Worm (Caenorhabditis elegans) whole organism, late embryonic: ENCODE measurements around the gene aqp-8.

ENCODE experiments used
- C08G9.2 ChIP-seq: sonication (generic microtip); optimal IDR thresholded peaks from 2 replicates; lab custom pipeline; 2016; ENCODE audit warnings: mild to moderate bottlenecking, missing genetic modification characterization, moderate library complexity, missing compliant biosample characterization
- C38D4.7 ChIP-seq: fragments of 200-800 bp; sonication (Bioruptor generic); optimal IDR thresholded peaks from 2 replicates; lab custom pipeline; 2018; ENCODE audit warnings: mild to moderate bottlenecking, missing genetic modification characterization, moderate library complexity, missing compliant biosample characterization
- F13H6.1 ChIP-seq: sonication (generic microtip); optimal IDR thresholded peaks from 2 replicates; lab custom pipeline; 2016; ENCODE audit warnings: missing genetic modification characterization, missing compliant biosample characterization
- T23F11.4 ChIP-seq: fragments of 200-800 bp; sonication (Bioruptor generic); optimal IDR thresholded peaks from 2 replicates; lab custom pipeline; 2018; ENCODE audit warnings: mild to moderate bottlenecking, missing genetic modification characterization, missing compliant biosample characterization
- Y22D7AL.16 ChIP-seq: sonication (generic microtip); optimal IDR thresholded peaks from 2 replicates; lab custom pipeline; 2016; ENCODE audit warnings: missing genetic modification characterization, missing compliant biosample characterization
- ama-1 ChIP-seq: fragments of 150-350 bp; optimal IDR thresholded peaks from 2 replicates; lab custom pipeline; 2014
- ceh-14 ChIP-seq: sonication (generic microtip); optimal IDR thresholded peaks from 2 replicates; lab custom pipeline; 2016; ENCODE audit warnings: missing genotype, missing genetic modification characterization, missing compliant biosample characterization
- ceh-2 ChIP-seq: sonication (generic microtip); optimal IDR thresholded peaks from 2 replicates; lab custom pipeline; 2016; ENCODE audit warnings: missing genotype, missing genetic modification characterization, missing compliant biosample characterization
- ceh-22 ChIP-seq: sonication (generic microtip); optimal IDR thresholded peaks from 2 replicates; lab custom pipeline; 2017; ENCODE audit warnings: missing biosample characterization, missing genetic modification characterization
- ceh-24 ChIP-seq: sonication (generic microtip); optimal IDR thresholded peaks from 2 replicates; lab custom pipeline; 2016; ENCODE audit warnings: mild to moderate bottlenecking, missing genetic modification characterization, missing compliant biosample characterization
- ceh-30 ChIP-seq: fragments of 150-350 bp; optimal IDR thresholded peaks from 2 replicates; lab custom pipeline; 2014; ENCODE audit warnings: missing biosample characterization, missing genetic modification characterization
- ceh-31 ChIP-seq: sonication (generic microtip); optimal IDR thresholded peaks from 2 replicates; lab custom pipeline; 2016; ENCODE audit warnings: missing genetic modification characterization, missing compliant biosample characterization
- ceh-45 ChIP-seq: fragments of 200-800 bp; sonication (Bioruptor generic); IDR thresholded peaks from 2 replicates; pipeline ENCODE4 v1.3.6; 2022; ENCODE audit warnings: missing genetic modification reagents, missing genetic modification characterization, missing compliant biosample characterization
- ceh-6 ChIP-seq: fragments of 200-800 bp; sonication (Bioruptor generic); optimal IDR thresholded peaks from 2 replicates; lab custom pipeline; 2018; ENCODE audit warnings: mild to moderate bottlenecking, missing genetic modification characterization, missing compliant biosample characterization
- ceh-9 ChIP-seq: sonication (generic microtip); optimal IDR thresholded peaks from 2 replicates; lab custom pipeline; 2016; ENCODE audit warnings: mild to moderate bottlenecking, missing genetic modification characterization, inconsistent platforms, missing compliant biosample characterization
- che-1 ChIP-seq: sonication (generic microtip); optimal IDR thresholded peaks from 2 replicates; lab custom pipeline; 2016; ENCODE audit warnings: mild to moderate bottlenecking, missing genetic modification characterization, missing compliant biosample characterization
- dmd-4 ChIP-seq: sonication (generic microtip); optimal IDR thresholded peaks from 2 replicates; lab custom pipeline; 2016; ENCODE audit warnings: borderline replicate concordance, missing genetic modification characterization, missing compliant biosample characterization
- dve-1 ChIP-seq: sonication (generic microtip); optimal IDR thresholded peaks from 2 replicates; lab custom pipeline; 2017; ENCODE audit warnings: antibody characterized with exemption, mild to moderate bottlenecking, missing genetic modification characterization, missing compliant biosample characterization
- elt-2 ChIP-seq: sonication (generic microtip); optimal IDR thresholded peaks from 2 replicates; lab custom pipeline; 2016; ENCODE audit warnings: missing genetic modification reagents, missing genetic modification characterization, missing compliant biosample characterization
- elt-4 ChIP-seq: sonication (generic microtip); optimal IDR thresholded peaks from 2 replicates; lab custom pipeline; 2016; ENCODE audit warnings: missing genetic modification characterization, missing compliant biosample characterization
- ets-4 ChIP-seq: sonication (generic microtip); optimal IDR thresholded peaks from 2 replicates; lab custom pipeline; 2016; ENCODE audit warnings: missing genetic modification characterization, missing compliant biosample characterization
- fax-1 ChIP-seq: sonication (generic microtip); optimal IDR thresholded peaks from 2 replicates; lab custom pipeline; 2016; ENCODE audit warnings: missing genotype, missing genetic modification characterization, missing compliant biosample characterization
- hlh-13 ChIP-seq: fragments of 200-800 bp; sonication (Bioruptor generic); optimal IDR thresholded peaks from 2 replicates; lab custom pipeline; 2018; ENCODE audit warnings: mild to moderate bottlenecking, missing genetic modification characterization, missing compliant biosample characterization
- hlh-15 ChIP-seq: sonication (generic microtip); optimal IDR thresholded peaks from 2 replicates; lab custom pipeline; 2016; ENCODE audit warnings: missing genetic modification characterization, missing compliant biosample characterization
- hlh-6 ChIP-seq: sonication (generic microtip); optimal IDR thresholded peaks from 2 replicates; lab custom pipeline; 2016; ENCODE audit warnings: missing genotype, missing genetic modification characterization, missing compliant biosample characterization
- lim-6 ChIP-seq: sonication (generic microtip); optimal IDR thresholded peaks from 2 replicates; lab custom pipeline; 2016; ENCODE audit warnings: missing genetic modification characterization, missing compliant biosample characterization
- lin-11 ChIP-seq: fragments of 200-800 bp; sonication (Bioruptor generic); optimal IDR thresholded peaks from 2 replicates; lab custom pipeline; 2018; ENCODE audit warnings: mild to moderate bottlenecking, missing genetic modification characterization, missing compliant biosample characterization
- madf-2 ChIP-seq: sonication (generic microtip); optimal IDR thresholded peaks from 2 replicates; lab custom pipeline; 2017; ENCODE audit warnings: missing genetic modification characterization, missing compliant biosample characterization
- mec-3 ChIP-seq: sonication (generic microtip); optimal IDR thresholded peaks from 2 replicates; lab custom pipeline; 2016; ENCODE audit warnings: borderline replicate concordance, missing genetic modification characterization, missing compliant biosample characterization
- nfya-1 ChIP-seq: sonication (generic microtip); optimal IDR thresholded peaks from 2 replicates; lab custom pipeline; 2017; ENCODE audit warnings: missing genetic modification characterization, mild to moderate bottlenecking, missing compliant biosample characterization, antibody characterized with exemption, moderate library complexity
- nhr-232 ChIP-seq: sonication (generic microtip); optimal IDR thresholded peaks from 2 replicates; lab custom pipeline; 2016; ENCODE audit warnings: missing genetic modification characterization, missing compliant biosample characterization
- npax-4 ChIP-seq: sonication (generic microtip); optimal IDR thresholded peaks from 2 replicates; lab custom pipeline; 2016; ENCODE audit warnings: missing genetic modification characterization, missing compliant biosample characterization
- odd-2 ChIP-seq: sonication (generic microtip); optimal IDR thresholded peaks from 2 replicates; lab custom pipeline; 2017; ENCODE audit warnings: antibody characterized with exemption, mild to moderate bottlenecking, missing genetic modification characterization, missing compliant biosample characterization
- pag-3 ChIP-seq: sonication (generic microtip); optimal IDR thresholded peaks from 2 replicates; lab custom pipeline; 2016; ENCODE audit warnings: missing compliant biosample characterization, missing genetic modification characterization, borderline replicate concordance
- pat-9 ChIP-seq: fragments of 200-800 bp; sonication (Bioruptor generic); optimal IDR thresholded peaks from 2 replicates; lab custom pipeline; 2018; ENCODE audit warnings: mild to moderate bottlenecking, missing genetic modification characterization, moderate library complexity, missing compliant biosample characterization
- pax-1 ChIP-seq: fragments of 150-350 bp; optimal IDR thresholded peaks from 2 replicates; lab custom pipeline; 2014; ENCODE audit warnings: missing biosample characterization, missing genetic modification characterization
- pha-2 ChIP-seq: sonication (generic microtip); optimal IDR thresholded peaks from 2 replicates; lab custom pipeline; 2017; ENCODE audit warnings: mild to moderate bottlenecking, missing genetic modification characterization, missing compliant biosample characterization
- pqm-1 ChIP-seq: sonication (generic microtip); optimal IDR thresholded peaks from 2 replicates; lab custom pipeline; 2016; ENCODE audit warnings: missing genetic modification characterization, missing compliant biosample characterization
- pros-1 ChIP-seq: fragments of 150-350 bp; optimal IDR thresholded peaks from 2 replicates; lab custom pipeline; 2014; ENCODE audit warnings: missing biosample characterization, missing genetic modification reagents, missing genetic modification characterization
- ref-2 ChIP-seq: sonication (generic microtip); optimal IDR thresholded peaks from 2 replicates; lab custom pipeline; 2016; ENCODE audit warnings: missing genetic modification characterization, missing compliant biosample characterization
- sdc-2 ChIP-seq: sonication (generic microtip); optimal IDR thresholded peaks from 2 replicates; lab custom pipeline; 2016; ENCODE audit warnings: missing genotype, missing genetic modification characterization, missing compliant biosample characterization
- sox-2 ChIP-seq: fragments of 200-800 bp; sonication (Bioruptor generic); IDR thresholded peaks from 2 replicates; pipeline ENCODE4 v1.3.6; 2022; ENCODE audit warnings: missing genetic modification reagents, missing genetic modification characterization, missing compliant biosample characterization
- syd-9 ChIP-seq: sonication (generic microtip); optimal IDR thresholded peaks from 2 replicates; lab custom pipeline; 2016; ENCODE audit warnings: mild to moderate bottlenecking, missing genetic modification characterization, moderate library complexity, missing compliant biosample characterization
- tbx-2 ChIP-seq: sonication (generic microtip); optimal IDR thresholded peaks from 2 replicates; lab custom pipeline; 2016; ENCODE audit warnings: missing genetic modification characterization, missing compliant biosample characterization
- unc-3 ChIP-seq, 2 experiments: fragments of 200-800 bp in 1 of 2; sonication (Bioruptor generic) in 1 of 2; sonication (generic microtip) in 1 of 2; conservative IDR thresholded peaks in 1 of 2; optimal IDR thresholded peaks in 1 of 2; 2 replicates each; pipeline versions ENCODE4 v1.3.6 to Lab custom; 2016 to 2022; ENCODE audit warnings: missing compliant biosample characterization in 2 of 2, missing genetic modification characterization in 2 of 2, missing genetic modification reagents in 1 of 2
- unc-42 ChIP-seq: sonication (generic microtip); optimal IDR thresholded peaks from 2 replicates; lab custom pipeline; 2016; ENCODE audit warnings: missing genotype, missing genetic modification characterization, missing compliant biosample characterization
- unc-55 ChIP-seq: sonication (generic microtip); optimal IDR thresholded peaks from 2 replicates; lab custom pipeline; 2017; ENCODE audit warnings: missing biosample characterization, missing genetic modification reagents, missing genetic modification characterization
- unc-86 ChIP-seq: sonication (generic microtip); optimal IDR thresholded peaks from 2 replicates; lab custom pipeline; 2016; ENCODE audit warnings: missing genetic modification characterization, missing compliant biosample characterization
- ztf-16 ChIP-seq: sonication (generic microtip); optimal IDR thresholded peaks from 2 replicates; lab custom pipeline; 2017; ENCODE audit warnings: missing genetic modification characterization, missing compliant biosample characterization

The aqp-8 gene

ce11 chrX:4711698-4712329, 7.0 kb upstream of the aqp-8 start, which contains the start of the genes dnj-14 and glit-1 (continued):
- 0 out of 2 replicates have a peak, but pooled peaks have one; percentile 9 for TF ChIP-seq ceh-45 (GFP tag; lab: Robert Waterston, UW)
- TF ChIP-seq pag-3 (tag; lab: Kevin White, UChicago) = no peak
- TF ChIP-seq lin-11 (tag; lab: Kevin White, UChicago) = no peak
- no peak for TF ChIP-seq Y22D7AL.16
- peak; percentile 64 for TF ChIP-seq F13H6.1
- peak; percentile 43 for TF ChIP-seq ceh-14 (tag; lab: Kevin White, UChicago)
- no peak for TF ChIP-seq unc-86 (tag; lab: Kevin White, UChicago)
- peak; percentile 60 for TF ChIP-seq syd-9
- TF ChIP-seq nhr-232 (tag; lab: Kevin White, UChicago) = no peak
- peak; percentile 88 for TF ChIP-seq ceh-31 (tag; lab: Kevin White, UChicago)
- no peak for TF ChIP-seq che-1
- TF ChIP-seq dve-1 = peak; percentile 38
- TF ChIP-seq T23F11.4 = peak; percentile 58
- no peak for TF ChIP-seq dmd-4 (tag; lab: Kevin White, UChicago)
- TF ChIP-seq ceh-22 = peak; percentile 21
- TF ChIP-seq sox-2 (GFP tag; lab: Robert Waterston, UW) = no peak
- TF ChIP-seq C38D4.7 (GFP tag; lab: Kevin White, UChicago) = no peak
- TF ChIP-seq lim-6 = peak; percentile 6
- TF ChIP-seq pax-1 (tag; lab: Kevin White, UChicago) = no peak
- TF ChIP-seq ets-4 (tag; lab: Kevin White, UChicago) = peak; percentile 55
- TF ChIP-seq sdc-2 (tag; lab: Kevin White, UChicago) = peak; percentile 78
- no peak for TF ChIP-seq ztf-16
- no peak for TF ChIP-seq hlh-15 (tag; lab: Kevin White, UChicago)
- TF ChIP-seq unc-55 (GFP tag; lab: Kevin White, UChicago) = peak; percentile 85
- no peak for TF ChIP-seq pros-1 (tag; lab: Kevin White, UChicago)
- no peak for TF ChIP-seq pat-9 (tag; lab: Kevin White, UChicago)
- TF ChIP-seq ceh-6 (GFP tag; lab: Kevin White, UChicago) = no peak
- peak; percentile 65 for TF ChIP-seq ceh-2 (tag; lab: Kevin White, UChicago)
- no peak for TF ChIP-seq hlh-13 (GFP tag; lab: Kevin White, UChicago)
- no peak for TF ChIP-seq ceh-30
- no peak for TF ChIP-seq mec-3 (tag; lab: Kevin White, UChicago)
- no peak for TF ChIP-seq odd-2
- no peak for TF ChIP-seq hlh-6 (tag; lab: Kevin White, UChicago)
- peak; percentile 45 for TF ChIP-seq madf-2 (tag; lab: Kevin White, UChicago)
- TF ChIP-seq ceh-24 (tag; lab: Kevin White, UChicago) = no peak
- no peak for TF ChIP-seq ceh-9 (tag; lab: Kevin White, UChicago)

- TF ChIP-seq tbx-2 (tag; lab: Kevin White, UChicago) = peak; percentile 45
- TF ChIP-seq ceh-6 (GFP tag; lab: Kevin White, UChicago) = no peak
- TF ChIP-seq unc-55 (GFP tag; lab: Kevin White, UChicago) = peak; percentile 93
- TF ChIP-seq fax-1 (tag; lab: Kevin White, UChicago) = no peak
- no peak for TF ChIP-seq ceh-9 (tag; lab: Kevin White, UChicago)
- peak; percentile 46 for TF ChIP-seq elt-2 (tag; lab: Kevin White, UChicago)
- TF ChIP-seq sdc-2 (tag; lab: Kevin White, UChicago) = no peak
- peak; percentile 0 for TF ChIP-seq ceh-31 (tag; lab: Kevin White, UChicago)
- TF ChIP-seq unc-42 (tag; lab: Kevin White, UChicago) = peak; percentile 84
- no peak for TF ChIP-seq ceh-30
- TF ChIP-seq F13H6.1 = no peak
- TF ChIP-seq unc-3 (GFP tag; conservative IDR thresholded peaks at IDR 0.05; lab: Robert Waterston, UW) = no peak
- no peak for TF ChIP-seq unc-3 (tag; optimal IDR thresholded peaks at IDR 0.05; lab: Kevin White, UChicago)
- no peak for TF ChIP-seq ama-1 (lab: Kevin White, UChicago)
- TF ChIP-seq C38D4.7 (GFP tag; lab: Kevin White, UChicago) = no peak
- TF ChIP-seq nfya-1 = peak; percentile 36
- no peak for TF ChIP-seq madf-2 (tag; lab: Kevin White, UChicago)
- peak; percentile 40 for TF ChIP-seq dve-1
- TF ChIP-seq elt-4 (tag; lab: Kevin White, UChicago) = no peak
- TF ChIP-seq ref-2 (tag; lab: Kevin White, UChicago) = no peak
- no peak for TF ChIP-seq pqm-1 (tag; lab: Kevin White, UChicago)
- no peak for TF ChIP-seq npax-4 (tag; lab: Kevin White, UChicago)
- TF ChIP-seq lim-6 = no peak
- TF ChIP-seq C08G9.2 (tag; lab: Kevin White, UChicago) = no peak
- TF ChIP-seq sox-2 (GFP tag; lab: Robert Waterston, UW) = no peak
- TF ChIP-seq ceh-45 (GFP tag; lab: Robert Waterston, UW) = no peak
- TF ChIP-seq ceh-14 (tag; lab: Kevin White, UChicago) = no peak
- TF ChIP-seq syd-9 = no peak
- peak; percentile 34 for TF ChIP-seq pha-2 (tag; lab: Kevin White, UChicago)
These were observed 2.0 kb upstream of the aqp-8 start, which contains the start of gene dhhc-10 for ce11 chrX:4706755-4707226. dhhc-10 (plus strand) TSS chrX:4707176.
